Fruit fly (Drosophila melanogaster): ENCODE measurements around the gene xmas.

The xmas gene

DNA sequence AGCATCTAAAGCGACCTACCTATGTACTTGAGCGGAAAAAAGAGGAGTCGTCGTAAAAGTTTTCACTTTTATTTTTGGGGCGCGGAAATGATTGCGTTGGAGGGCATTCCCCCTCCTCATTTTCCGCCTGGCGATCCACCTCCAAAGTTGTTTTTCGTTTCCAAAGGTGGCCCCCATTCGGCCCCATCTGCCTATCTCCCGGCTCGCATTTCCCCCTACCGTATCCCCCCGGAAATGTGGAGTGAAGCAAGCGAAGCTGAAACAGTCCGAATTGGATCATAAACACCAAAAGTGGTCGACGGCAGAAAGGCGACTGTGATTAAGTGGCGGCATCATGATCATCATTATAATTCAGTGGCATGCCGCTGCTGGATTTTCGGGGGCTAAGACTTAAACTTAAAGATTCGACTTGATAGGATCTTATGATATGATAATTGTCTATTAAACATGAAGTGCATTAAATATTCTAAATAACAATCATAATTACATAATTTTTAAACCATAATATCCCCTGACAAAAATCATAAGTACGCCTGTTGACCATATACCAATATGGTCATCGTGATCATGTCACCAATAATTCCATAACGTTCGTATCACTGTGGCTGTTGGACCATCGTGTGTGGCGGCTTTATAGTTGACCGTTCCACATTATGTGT lies 35.4 kb downstream of the xmas start (continued):
- TF ChIP-seq Met (GFP tag; optimal IDR thresholded peaks at IDR 0.05) = peak; percentile 65
- TF ChIP-seq Ets96B (tag; optimal IDR thresholded peaks at IDR 0.05) = peak; percentile 36
- peak; percentile 52 for TF ChIP-seq Hr39 (GFP tag; optimal IDR thresholded peaks at IDR 0.05)
- no peak for TF ChIP-seq dsx (GFP tag; optimal IDR thresholded peaks at IDR 0.05; ENCODE audit: poor library complexity, severe bottlenecking)
- peak; percentile 24 for TF ChIP-seq CG3032 (tag; optimal IDR thresholded peaks at IDR 0.05)
- no peak; the same call in 1 of the 2 replicates for TF ChIP-seq CG11294 (GFP tag; IDR thresholded peaks at IDR 0.05)
- TF ChIP-seq Sox15 (GFP tag; optimal IDR thresholded peaks at IDR 0.05) = peak; percentile 42
- peak; percentile 57 for TF ChIP-seq acj6 (GFP tag; optimal IDR thresholded peaks at IDR 0.05)
- peak; percentile 62 for TF ChIP-seq topi (GFP tag; optimal IDR thresholded peaks at IDR 0.05)
- peak; percentile 24 for TF ChIP-seq CG1621 (tag; optimal IDR thresholded peaks at IDR 0.05)
- TF ChIP-seq CG16779 (tag; optimal IDR thresholded peaks at IDR 0.05) = peak; percentile 14
- TF ChIP-seq eg (GFP tag; IDR thresholded peaks at IDR 0.05) = peak; percentile 69
- peak; percentile 68 for TF ChIP-seq lz (GFP tag; optimal IDR thresholded peaks at IDR 0.05)
- TF ChIP-seq Lpt (GFP tag; optimal IDR thresholded peaks at IDR 0.05) = no peak
- TF ChIP-seq CG34406 (GFP tag; optimal IDR thresholded peaks at IDR 0.05) = peak; percentile 64
- peak; percentile 46 for TF ChIP-seq CG8319 (GFP tag; optimal IDR thresholded peaks at IDR 0.05)
- TF ChIP-seq CG7368 (GFP tag; optimal IDR thresholded peaks at IDR 0.05) = peak; percentile 55
- peak in 1 of 2 experiments; percentile 43 for TF ChIP-seq ss (GFP tag; optimal IDR thresholded peaks at IDR 0.05)
- peak; percentile 64 for TF ChIP-seq Sox102F (GFP tag; optimal IDR thresholded peaks at IDR 0.05)
- TF ChIP-seq CG10669 (GFP tag; optimal IDR thresholded peaks at IDR 0.05) = peak; percentile 37
- TF ChIP-seq CG9139 (GFP tag; optimal IDR thresholded peaks at IDR 0.05) = no peak
- TF ChIP-seq CG6854 (GFP tag; optimal IDR thresholded peaks at IDR 0.05) = no peak
- TF ChIP-seq fkh (GFP tag; optimal IDR thresholded peaks at IDR 0.05) = no peak
- no peak for TF ChIP-seq spab (GFP tag; optimal IDR thresholded peaks at IDR 0.05)
- peak; percentile 56 for TF ChIP-seq cyc (GFP tag; optimal IDR thresholded peaks at IDR 0.05)

DNA sequence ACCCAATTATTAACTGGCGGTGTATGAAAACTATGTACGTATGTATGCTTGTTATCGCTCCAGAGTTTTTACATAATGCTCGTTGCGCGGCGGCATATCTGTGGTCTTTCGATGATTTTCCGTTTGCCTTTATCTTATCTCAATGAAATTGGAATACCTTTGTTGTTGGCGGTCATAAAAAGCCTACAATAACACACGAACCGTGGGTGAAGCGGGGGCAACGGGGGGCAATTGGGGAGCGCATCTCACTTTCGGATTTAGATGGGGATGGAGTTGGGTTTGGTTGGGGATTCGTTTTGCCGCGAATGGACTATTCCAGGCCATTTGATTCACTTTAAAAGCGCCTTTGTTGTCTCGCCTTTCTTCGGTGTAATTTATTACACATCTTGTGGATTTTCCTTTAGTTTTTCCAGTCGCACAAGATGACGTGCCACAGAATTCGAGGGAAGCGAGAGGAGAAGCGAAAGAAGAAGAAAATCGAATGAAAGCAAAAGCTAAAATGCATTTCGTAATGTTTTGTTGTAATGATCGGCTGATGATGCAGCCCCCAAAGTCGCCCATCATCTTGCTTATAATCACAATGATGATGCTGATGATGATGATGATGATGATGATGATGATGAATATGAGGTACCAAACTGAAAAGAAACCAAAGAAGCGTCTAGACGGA lies 36.5 kb downstream of the xmas start:
- TF ChIP-seq Hr4 (GFP tag; optimal IDR thresholded peaks at IDR 0.05) (no peak), pdm3 (GFP tag; optimal IDR thresholded peaks at IDR 0.05) (no peak), achi (GFP tag; optimal IDR thresholded peaks at IDR 0.05) (no peak), svp (GFP tag) (peak; percentile 73), topi (GFP tag; optimal IDR thresholded peaks at IDR 0.05) (no peak)

DNA sequence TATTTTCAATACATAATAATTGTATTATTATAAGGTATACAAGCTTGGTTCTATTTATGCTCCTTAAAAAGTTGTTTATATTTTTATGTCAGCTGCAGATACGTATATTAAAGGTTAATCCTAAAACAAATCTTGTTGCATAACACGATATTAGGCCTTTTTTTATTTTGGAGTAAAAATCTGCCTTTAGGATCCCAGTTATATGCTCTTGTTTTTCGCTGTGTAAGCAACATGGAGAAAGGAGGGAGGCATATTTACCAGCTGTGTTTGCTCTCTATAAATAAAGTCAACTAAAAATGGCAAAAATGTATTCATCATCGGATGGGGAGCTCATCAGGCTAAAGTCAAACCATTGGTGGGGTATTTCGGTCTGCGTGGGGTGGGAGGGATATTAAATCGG lies 37.5 kb downstream of the xmas start:
- TF ChIP-seq CG31627 (GFP tag; optimal IDR thresholded peaks at IDR 0.05) (peak; percentile 16), fkh (GFP tag; optimal IDR thresholded peaks at IDR 0.05) (peak; percentile 55), dsx (GFP tag; optimal IDR thresholded peaks at IDR 0.05; ENCODE audit: poor library complexity, severe bottlenecking) (no peak), CG8632 (GFP tag; optimal IDR thresholded peaks at IDR 0.05) (peak; percentile 11), CG15336 (GFP tag; IDR thresholded peaks at IDR 0.05) (peak; percentile 40; the same call in 1 of the 2 replicates), acj6 (GFP tag; optimal IDR thresholded peaks at IDR 0.05) (peak; percentile 13), CG32006 (GFP tag; optimal IDR thresholded peaks at IDR 0.05) (peak; percentile 50), achi (GFP tag; optimal IDR thresholded peaks at IDR 0.05) (peak; percentile 13), Hr4 (GFP tag; optimal IDR thresholded peaks at IDR 0.05) (peak; percentile 17), CG10669 (GFP tag; optimal IDR thresholded peaks at IDR 0.05) (peak; percentile 2), Hr39 (GFP tag; optimal IDR thresholded peaks at IDR 0.05) (peak; percentile 12), OdsH (GFP tag; optimal IDR thresholded peaks at IDR 0.05) (peak; percentile 45), CG6276 (GFP tag; optimal IDR thresholded peaks at IDR 0.05) (peak; percentile 44), CG34406 (GFP tag; optimal IDR thresholded peaks at IDR 0.05) (peak; percentile 13), CG6808 (GFP tag; optimal IDR thresholded peaks at IDR 0.05) (peak; percentile 27), eg (GFP tag; IDR thresholded peaks at IDR 0.05) (peak; percentile 30; the same call in 1 of the 3 replicates), Met (GFP tag; optimal IDR thresholded peaks at IDR 0.05) (peak; percentile 19), cyc (GFP tag; optimal IDR thresholded peaks at IDR 0.05) (peak; percentile 7), Sox15 (GFP tag; optimal IDR thresholded peaks at IDR 0.05) (no peak), CG9139 (GFP tag; optimal IDR thresholded peaks at IDR 0.05) (peak; percentile 3), Blimp-1 (GFP tag; optimal IDR thresholded peaks at IDR 0.05) (no peak), pdm3 (GFP tag; optimal IDR thresholded peaks at IDR 0.05) (peak; percentile 6), CG4318 (GFP tag; optimal IDR thresholded peaks at IDR 0.05) (peak; percentile 7), Ets96B (tag; optimal IDR thresholded peaks at IDR 0.05) (peak; percentile 0), esn (GFP tag; optimal IDR thresholded peaks at IDR 0.05) (peak; percentile 39), topi (GFP tag; optimal IDR thresholded peaks at IDR 0.05) (peak; percentile 18), CG3032 (tag; optimal IDR thresholded peaks at IDR 0.05) (peak; percentile 9), CG10631 (GFP tag; optimal IDR thresholded peaks at IDR 0.05) (peak; percentile 23), CG6792 (GFP tag; optimal IDR thresholded peaks at IDR 0.05) (peak; percentile 34), Eip75B (GFP tag; optimal IDR thresholded peaks at IDR 0.05) (peak; percentile 9), spab (GFP tag; optimal IDR thresholded peaks at IDR 0.05) (no peak), Smox (GFP tag; optimal IDR thresholded peaks at IDR 0.05) (peak; percentile 36)

Data from whole organism, prepupa.